Fruit fly (Drosophila melanogaster): ENCODE measurements around the gene Vha16-5.

DNA sequence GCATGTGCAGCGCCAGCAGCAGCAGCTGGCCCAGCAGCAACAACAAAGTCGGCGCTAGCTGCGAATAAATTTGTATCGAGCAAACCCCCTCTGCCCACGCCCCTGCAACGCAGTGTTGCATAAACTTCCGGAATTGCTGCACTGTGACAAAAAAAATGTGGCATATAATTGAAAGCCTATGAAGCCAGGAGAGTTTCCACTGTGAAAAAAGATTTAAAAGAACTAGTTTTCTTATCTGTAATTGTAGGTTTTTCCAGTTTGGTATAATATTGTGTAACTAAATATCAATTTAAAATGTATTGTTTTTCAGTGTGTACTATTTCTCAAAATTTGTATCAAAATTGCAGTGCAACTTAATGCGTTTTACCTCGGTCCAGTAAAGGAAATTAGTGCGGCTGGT, 11.4 kb upstream of the Vha16-5 start:
- TF ChIP-seq CG8319 (GFP tag; optimal IDR thresholded peaks at IDR 0.05) (no peak), ss (GFP tag; optimal IDR thresholded peaks at IDR 0.05) (no peak), CG8119 (GFP tag; IDR thresholded peaks at IDR 0.05) (peak; percentile 60; the same call in 2 of the 3 replicates), CG10669 (GFP tag; optimal IDR thresholded peaks at IDR 0.05) (no peak), fkh (GFP tag; optimal IDR thresholded peaks at IDR 0.05) (no peak), Gug (GFP tag; IDR thresholded peaks at IDR 0.05) (peak; percentile 39), Sox102F (GFP tag; optimal IDR thresholded peaks at IDR 0.05) (no peak), vri (GFP tag; optimal IDR thresholded peaks at IDR 0.05) (no peak), eg (GFP tag; IDR thresholded peaks at IDR 0.05) (peak; percentile 80)
